Fruit fly (Drosophila melanogaster) whole organism, prepupa: Measurements from ENCODE around the gene Tsp86D.

Source experiments
- Blimp-1 ChIP-seq: fragments of 200-800 bp; sonication (Bioruptor generic); optimal IDR thresholded peaks from 3 replicates; lab custom pipeline; 2017; ENCODE audit warnings: missing biosample characterization, missing genetic modification characterization, mild to moderate bottlenecking, moderate library complexity, missing genetic modification reagents
- CG1621 ChIP-seq: fragments of 200-800 bp; sonication (Bioruptor generic); optimal IDR thresholded peaks from 3 replicates; lab custom pipeline; 2018; ENCODE audit warnings: missing biosample characterization, mild to moderate bottlenecking, missing genetic modification characterization
- CG6163 ChIP-seq: fragments of 200-800 bp; sonication (Bioruptor generic); IDR thresholded peaks from 3 replicates; pipeline ENCODE4 v1.3.6; 2022; ENCODE audit warnings: missing biosample characterization, missing genetic modification characterization
- CG6854 ChIP-seq: fragments of 200-800 bp; sonication (Bioruptor generic); optimal IDR thresholded peaks from 2 replicates; lab custom pipeline; 2017; ENCODE audit warnings: missing biosample characterization, mild to moderate bottlenecking, missing genetic modification characterization
- Eip78C ChIP-seq: fragments of 200-800 bp; sonication (Bioruptor generic); peaks from one replicate; lab custom pipeline; 2016; ENCODE audit warnings: missing biosample characterization, missing genetic modification characterization
- Hr39 ChIP-seq: fragments of 200-800 bp; sonication (Bioruptor generic); optimal IDR thresholded peaks from 2 replicates; lab custom pipeline; 2016; ENCODE audit warnings: missing biosample characterization, missing genetic modification characterization
- fkh ChIP-seq: fragments of 200-800 bp; sonication (Bioruptor generic); optimal IDR thresholded peaks from 3 replicates; lab custom pipeline; 2017; ENCODE audit warnings: missing biosample characterization, mild to moderate bottlenecking, missing genetic modification characterization, moderate library complexity
- pdm3 ChIP-seq: fragments of 200-800 bp; sonication (Bioruptor generic); optimal IDR thresholded peaks from 3 replicates; lab custom pipeline; 2016; ENCODE audit warnings: missing biosample characterization, missing genetic modification characterization
- salr ChIP-seq, 2 experiments: fragments of 200-800 bp; sonication (Bioruptor generic); optimal IDR thresholded peaks; 3 replicates each; lab custom pipeline; 2016 to 2018; ENCODE audit warnings: missing biosample characterization in 2 of 2, missing genetic modification characterization in 2 of 2, mild to moderate bottlenecking in 1 of 2

DNA sequence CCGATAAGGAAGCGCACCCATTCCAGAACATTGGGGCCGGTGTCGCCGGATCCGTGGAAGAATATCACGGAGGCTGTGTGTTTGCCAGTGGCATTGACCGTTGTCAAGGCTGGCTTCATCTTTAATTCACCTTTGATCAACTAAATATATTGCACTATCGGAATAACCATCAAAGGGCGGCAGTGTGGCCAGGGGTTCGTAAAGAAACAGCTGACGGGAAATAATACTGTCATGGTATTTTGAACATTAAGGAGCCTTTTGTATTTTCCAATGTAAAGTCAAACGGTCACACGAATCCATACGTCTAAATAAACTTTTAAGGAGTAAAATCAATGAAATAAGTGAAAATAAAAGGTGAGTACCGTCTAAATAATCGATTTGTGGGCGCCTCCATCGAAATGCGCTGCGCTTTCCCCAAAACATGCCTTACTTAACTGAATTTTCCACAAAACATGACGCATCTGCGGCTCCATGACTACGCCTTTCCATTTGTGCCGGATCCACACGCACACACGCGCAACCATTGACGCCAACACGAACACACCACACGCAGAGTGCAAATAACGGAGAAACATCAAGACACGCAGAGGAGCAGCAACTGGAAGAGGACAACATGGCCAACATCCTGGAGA, 14.1 kb upstream of the Tsp86D start, which contains the start of the genes CG6567 and CG4511:
- TF ChIP-seq CG6163 (GFP tag; lab: Robert Waterston, UW), result no peak
- no peak for TF ChIP-seq salr (GFP tag; optimal IDR thresholded peaks at IDR 0.05; lab: Kevin White, UChicago)
- TF ChIP-seq Hr39 (GFP tag; lab: Kevin White, UChicago), result no peak
- no peak for TF ChIP-seq fkh (GFP tag; lab: Kevin White, UChicago)
- TF ChIP-seq Blimp-1 (GFP tag; lab: Kevin White, UChicago), result no peak
- no peak for TF ChIP-seq Eip78C (GFP tag; lab: Kevin White, UChicago)
- TF ChIP-seq pdm3 (GFP tag; lab: Kevin White, UChicago), result no peak
- TF ChIP-seq CG6854 (GFP tag; lab: Kevin White, UChicago), result no peak
- peak; percentile 87 for TF ChIP-seq CG1621
